Fruit fly (Drosophila melanogaster) whole organism: Measurements from ENCODE around the gene CG33725.

Experiments used
- CG8478 ChIP-seq: fragments of >200 bp; optimal IDR thresholded peaks from 2 replicates; lab custom pipeline; 2018; ENCODE audit warnings: inconsistent platforms
- Dll ChIP-seq: fragments of >200 bp; optimal IDR thresholded peaks from 2 replicates; lab custom pipeline; 2017
- EcR ChIP-seq, 2 experiments: fragments of >200 bp; optimal IDR thresholded peaks; 2 replicates each; lab custom pipeline; 2017; ENCODE audit warnings: missing biosample characterization in 2 of 2, missing genetic modification characterization in 2 of 2, missing genetic modification reagents in 2 of 2
- pan ChIP-seq: fragments of >200 bp; optimal IDR thresholded peaks from 2 replicates; lab custom pipeline; 2017
- psq ChIP-seq: fragments of >200 bp; optimal IDR thresholded peaks from 2 replicates; lab custom pipeline; 2017
- usp ChIP-seq: fragments of >200 bp; optimal IDR thresholded peaks from 2 replicates; lab custom pipeline; 2017; ENCODE audit warnings: missing biosample characterization, missing genetic modification characterization, mixed read lengths

The CG33725 gene

DNA sequence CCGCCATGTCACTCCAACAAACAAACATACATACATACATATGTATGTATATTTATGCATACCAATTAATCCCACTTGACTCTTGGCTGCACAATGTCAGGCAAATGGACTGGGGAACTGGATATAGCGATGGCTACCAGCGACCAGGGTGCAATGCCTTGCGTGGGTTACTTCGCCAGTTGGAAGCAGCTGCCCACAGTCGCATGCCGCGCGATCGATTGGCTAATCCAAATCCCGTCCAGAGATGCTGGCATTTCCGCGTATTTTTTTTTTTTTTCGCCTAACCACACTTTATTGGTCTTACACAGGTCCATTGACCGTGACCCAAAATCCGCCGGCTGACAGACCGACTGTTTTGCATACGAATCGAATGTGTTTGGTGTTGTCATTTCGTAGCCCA is 11.9 kb downstream of the CG33725 start:
- TF ChIP-seq psq (no peak), EcR (GFP tag; optimal IDR thresholded peaks at IDR 0.05; lab: Kevin White, UChicago) (no peak), pan (lab: Kevin White, UChicago) (no peak), usp (GFP tag; lab: Kevin White, UChicago) (no peak), Dll (lab: Kevin White, UChicago) (no peak), CG8478 (no peak)

DNA sequence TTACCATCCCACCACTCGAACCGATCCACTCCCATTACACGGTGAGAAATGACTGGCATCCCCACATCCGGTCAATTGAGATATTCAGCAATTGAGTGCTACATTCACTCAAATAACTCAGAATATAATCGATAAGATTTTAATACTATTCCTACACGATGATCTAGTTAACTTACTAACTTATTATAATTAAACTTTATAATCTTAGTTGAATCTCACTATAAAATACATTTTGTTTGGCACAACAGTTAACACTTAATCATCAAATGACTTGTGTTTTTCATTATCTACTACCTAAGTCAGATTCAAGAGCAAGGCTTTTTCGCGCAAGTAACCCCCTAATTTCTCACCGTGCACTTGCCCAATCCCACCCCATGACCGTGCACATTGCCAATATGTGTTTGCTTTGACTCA is 12.9 kb downstream of the CG33725 start:
- no peak for TF ChIP-seq usp (GFP tag; lab: Kevin White, UChicago)
- TF ChIP-seq Dll (lab: Kevin White, UChicago) = no peak
- no peak for TF ChIP-seq EcR (GFP tag; optimal IDR thresholded peaks at IDR 0.05; lab: Kevin White, UChicago)
- no peak for TF ChIP-seq psq
- no peak for TF ChIP-seq pan (lab: Kevin White, UChicago)
- TF ChIP-seq CG8478 = no peak

DNA sequence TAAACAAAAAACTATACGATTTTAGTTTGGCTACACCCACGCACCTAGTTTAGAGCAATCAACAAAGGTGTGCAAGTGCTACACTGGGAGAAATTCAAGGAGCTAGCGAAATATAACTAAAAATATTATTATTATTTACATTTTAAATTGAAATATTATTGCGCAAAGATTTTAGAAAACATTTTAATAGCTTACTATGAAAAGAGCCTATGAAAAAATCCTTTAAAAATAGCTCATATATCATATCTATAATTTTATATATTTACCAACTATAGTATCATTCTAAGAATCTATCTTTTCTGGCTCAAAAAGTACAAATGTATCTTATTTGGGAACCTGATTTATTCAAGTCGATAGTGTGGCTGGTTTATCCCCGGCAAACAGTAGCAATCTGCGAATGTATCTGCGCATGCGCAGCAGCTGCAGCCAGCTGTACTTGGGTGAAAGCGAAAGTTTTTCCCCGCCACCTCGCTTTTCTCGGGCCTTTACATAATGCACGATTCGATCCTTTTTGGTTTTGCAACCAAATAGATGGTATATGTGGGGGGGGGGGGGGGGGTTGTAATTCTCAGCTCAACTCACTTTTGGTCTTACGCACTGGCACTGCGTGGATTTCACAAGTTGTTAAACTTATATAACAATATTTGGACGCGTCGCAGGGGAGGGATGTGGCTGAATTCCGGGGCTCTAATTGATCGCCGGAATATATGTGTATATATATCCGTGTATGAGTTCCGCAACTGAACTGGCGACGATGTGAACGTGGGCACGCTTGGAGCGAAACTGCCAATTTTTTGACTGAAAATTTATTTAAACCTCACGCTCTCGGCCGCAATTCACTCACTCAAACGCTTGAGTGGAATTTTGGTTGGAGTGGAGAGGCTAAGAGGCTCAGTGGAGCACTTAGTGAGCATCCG is 14.3 kb downstream of the CG33725 start, which contains the start of gene CG10657:
Gene CG10657 (minus strand): TSS at position 789 of the 917 bp plus-strand sequence.
- TF ChIP-seq usp (GFP tag; lab: Kevin White, UChicago) (no peak), CG8478 (no peak), EcR (GFP tag; optimal IDR thresholded peaks at IDR 0.05; lab: Kevin White, UChicago) (no peak), psq (no peak), Dll (lab: Kevin White, UChicago) (no peak), pan (lab: Kevin White, UChicago) (no peak)

DNA sequence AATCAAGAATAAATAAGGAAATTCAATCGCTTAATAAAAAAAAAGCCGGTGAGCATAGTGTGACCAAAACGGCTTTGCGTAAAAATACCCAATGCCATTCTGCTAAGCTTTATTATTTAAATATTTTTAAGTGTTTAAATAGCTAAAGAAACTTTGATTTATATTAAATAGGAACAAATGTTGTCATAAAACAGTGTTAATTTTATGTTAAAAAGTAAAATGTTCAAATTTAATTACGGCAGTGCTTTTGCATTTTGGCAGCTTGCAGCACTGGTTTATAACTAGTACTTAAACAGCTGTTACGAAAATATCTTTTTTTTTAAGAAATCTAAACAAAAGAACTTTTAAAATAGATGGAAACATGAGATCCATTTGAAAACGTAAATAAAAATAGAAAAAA is 18.8 kb downstream of the CG33725 start, which contains the start of the genes CG10638 and CG10681:
Gene CG10638 (minus strand): TSS at position 63 of the 400 bp plus-strand sequence.
Gene CG10681 (plus strand): TSS at position 265 of the 400 bp plus-strand sequence.
- TF ChIP-seq Dll (lab: Kevin White, UChicago) = no peak
- TF ChIP-seq usp (GFP tag; lab: Kevin White, UChicago) = no peak
- TF ChIP-seq psq = no peak
- no peak for TF ChIP-seq CG8478

DNA sequence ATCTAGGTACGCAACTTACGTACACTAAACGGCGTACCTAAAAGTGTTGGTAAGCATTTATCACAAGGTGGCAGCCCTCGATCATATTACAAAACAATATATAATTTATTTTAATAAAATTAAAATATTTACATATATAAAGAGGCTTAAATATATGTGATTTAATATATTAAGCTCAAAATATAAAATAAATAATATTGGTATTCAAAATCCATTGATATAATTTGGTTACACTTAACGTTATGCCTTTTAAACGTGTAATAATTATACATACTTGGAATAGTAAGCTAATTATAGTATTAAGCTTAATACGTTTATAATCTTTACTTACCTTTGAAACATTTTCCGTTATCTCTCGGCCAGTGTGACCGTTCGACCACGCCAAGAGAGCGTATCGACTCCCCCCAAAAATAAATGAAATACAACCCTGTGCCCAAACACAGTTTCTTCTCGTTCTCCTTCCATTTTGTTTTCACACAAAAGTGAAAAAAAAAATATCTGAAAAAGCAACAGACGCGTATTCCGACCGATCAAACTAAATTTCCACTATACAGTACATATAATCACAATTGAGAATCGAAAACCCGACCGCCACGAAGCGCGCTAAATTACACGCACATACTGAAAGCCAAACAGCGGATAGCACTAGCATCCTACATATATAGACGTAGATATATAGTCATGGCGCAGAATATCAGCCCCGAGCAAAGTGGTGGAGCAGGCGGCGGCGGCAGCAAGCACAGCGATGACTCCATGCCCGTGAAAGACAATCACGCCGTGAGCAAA is 21.6 kb downstream of the CG33725 start, which contains the start of the genes CG10646 and vih:
Gene CG10646 (minus strand): TSS at position 30 of the 786 bp plus-strand sequence.
Gene vih (plus strand): TSS at position 428 of the 786 bp plus-strand sequence.
- TF ChIP-seq EcR (GFP tag; optimal IDR thresholded peaks at IDR 0.05; lab: Kevin White, UChicago) (no peak), pan (lab: Kevin White, UChicago) (no peak), usp (GFP tag; lab: Kevin White, UChicago) (no peak), Dll (lab: Kevin White, UChicago) (no peak), psq (no peak), CG8478 (no peak)

DNA sequence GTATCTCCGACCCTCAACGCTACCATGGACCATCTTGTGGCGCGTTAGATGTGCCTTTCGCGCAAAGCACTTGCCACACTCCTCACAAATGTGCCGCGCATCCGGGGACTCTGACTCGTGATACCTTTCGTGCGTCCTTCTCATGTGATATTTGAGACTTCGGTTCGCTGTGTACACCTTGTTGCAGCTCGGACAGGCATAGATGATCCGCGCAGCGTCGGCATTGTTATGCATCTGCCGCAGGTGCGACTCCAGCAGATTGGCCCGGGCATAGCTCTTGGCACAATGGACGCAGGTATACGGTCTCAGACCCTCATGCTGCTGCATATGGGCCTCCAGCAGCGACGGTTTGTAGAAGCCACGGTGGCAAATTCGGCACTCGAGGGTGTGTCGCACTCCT is 23.6 kb downstream of the CG33725 start:
- no peak for TF ChIP-seq Dll (lab: Kevin White, UChicago)
- TF ChIP-seq psq = no peak
- TF ChIP-seq CG8478 = no peak
- TF ChIP-seq EcR (GFP tag; optimal IDR thresholded peaks at IDR 0.05; lab: Kevin White, UChicago) = no peak
- no peak for TF ChIP-seq pan (lab: Kevin White, UChicago)
- TF ChIP-seq usp (GFP tag; lab: Kevin White, UChicago) = no peak

dm6 chr3L:12506963-12507552 is 24.6 kb downstream of the CG33725 start:
- TF ChIP-seq EcR (GFP tag; optimal IDR thresholded peaks at IDR 0.05; lab: Kevin White, UChicago) (no peak), CG8478 (no peak), usp (GFP tag; lab: Kevin White, UChicago) (no peak), psq (no peak), pan (lab: Kevin White, UChicago) (no peak), Dll (lab: Kevin White, UChicago) (no peak)

DNA sequence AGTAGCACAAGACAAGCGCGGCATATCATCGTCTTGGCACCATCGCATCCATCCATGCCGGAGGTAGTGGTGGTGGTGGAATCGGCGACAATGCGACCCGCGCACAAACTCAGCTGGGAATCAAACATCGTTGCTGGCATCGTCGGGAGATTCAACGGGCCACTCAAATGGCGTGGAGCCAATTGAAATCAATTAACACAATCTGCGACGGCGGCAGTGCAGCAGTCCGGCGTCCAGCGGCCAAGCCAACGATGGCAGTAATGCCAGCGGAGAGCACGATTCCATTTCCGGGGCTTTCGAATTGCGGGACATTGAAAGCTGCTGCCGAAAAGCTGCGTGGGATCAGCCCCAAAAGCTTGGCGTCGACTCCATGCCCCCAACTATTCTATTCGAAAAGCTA is 25.2 kb downstream of the CG33725 start, which contains the start of gene CG10654:
Gene CG10654 (minus strand): TSS at position 270 of the 400 bp plus-strand sequence.
- TF ChIP-seq psq = no peak
- no peak for TF ChIP-seq CG8478
- no peak for TF ChIP-seq EcR (GFP tag; optimal IDR thresholded peaks at IDR 0.05; lab: Kevin White, UChicago)
- TF ChIP-seq Dll (lab: Kevin White, UChicago) = no peak
- no peak for TF ChIP-seq usp (GFP tag; lab: Kevin White, UChicago)
- TF ChIP-seq pan (lab: Kevin White, UChicago) = no peak

- TF ChIP-seq EcR (GFP tag; optimal IDR thresholded peaks at IDR 0.05; lab: Kevin White, UChicago) = no peak
Measured at dm6 chr3L:12514762-12515215, 32.4 kb downstream of the CG33725 start, which contains the start of the genes sti and tral. TSS of gene sti (minus strand) at chr3L:12514815. TSS of gene tral (plus strand) at chr3L:12515059.

DNA sequence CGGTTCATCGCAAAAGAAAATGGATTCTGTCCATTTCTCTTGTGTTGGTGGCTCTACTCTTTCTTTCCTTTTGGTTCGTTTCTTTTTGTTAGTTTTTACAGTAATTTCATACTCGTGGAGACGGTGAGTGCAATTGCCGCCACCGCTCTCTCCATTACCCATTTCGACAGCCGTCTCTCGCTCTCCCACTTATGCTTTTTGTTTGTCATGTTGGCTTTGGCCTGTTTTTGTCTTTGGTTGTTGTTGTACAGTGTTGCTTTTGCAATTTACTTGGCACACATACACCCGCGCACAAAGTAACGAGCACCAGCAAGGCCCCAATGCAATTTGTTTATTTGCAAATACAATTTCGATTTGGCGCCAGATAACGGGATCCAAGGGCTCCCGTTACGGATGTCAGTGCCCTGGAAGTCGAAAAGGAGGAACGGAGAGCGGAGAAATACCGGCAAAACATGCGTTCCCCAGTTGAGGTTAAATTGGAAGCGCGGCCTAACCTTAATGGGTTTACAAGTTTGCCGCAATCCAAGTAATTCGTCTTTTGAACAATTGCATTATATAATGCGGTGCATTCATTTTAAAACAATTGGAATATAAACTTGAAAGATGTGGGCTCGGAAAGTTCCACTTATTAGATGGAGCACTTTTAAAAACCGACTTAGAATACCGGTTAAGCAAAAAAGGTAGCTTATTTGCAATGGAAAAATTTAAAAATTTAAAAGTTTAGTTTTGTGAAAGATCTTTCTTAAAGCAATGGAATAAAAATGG is 33.5 kb downstream of the CG33725 start:
- TF ChIP-seq psq (no peak), pan (lab: Kevin White, UChicago) (no peak), Dll (lab: Kevin White, UChicago) (peak; percentile 43), EcR (GFP tag; optimal IDR thresholded peaks at IDR 0.05; lab: Kevin White, UChicago) (no peak), CG8478 (no peak), usp (GFP tag; lab: Kevin White, UChicago) (no peak)
